Worm (Caenorhabditis elegans): Measurements from ENCODE around the gene hpo-31.
A peak's percentile ranks its signal among the peaks of the same experiment; 100 is the strongest.

DNA sequence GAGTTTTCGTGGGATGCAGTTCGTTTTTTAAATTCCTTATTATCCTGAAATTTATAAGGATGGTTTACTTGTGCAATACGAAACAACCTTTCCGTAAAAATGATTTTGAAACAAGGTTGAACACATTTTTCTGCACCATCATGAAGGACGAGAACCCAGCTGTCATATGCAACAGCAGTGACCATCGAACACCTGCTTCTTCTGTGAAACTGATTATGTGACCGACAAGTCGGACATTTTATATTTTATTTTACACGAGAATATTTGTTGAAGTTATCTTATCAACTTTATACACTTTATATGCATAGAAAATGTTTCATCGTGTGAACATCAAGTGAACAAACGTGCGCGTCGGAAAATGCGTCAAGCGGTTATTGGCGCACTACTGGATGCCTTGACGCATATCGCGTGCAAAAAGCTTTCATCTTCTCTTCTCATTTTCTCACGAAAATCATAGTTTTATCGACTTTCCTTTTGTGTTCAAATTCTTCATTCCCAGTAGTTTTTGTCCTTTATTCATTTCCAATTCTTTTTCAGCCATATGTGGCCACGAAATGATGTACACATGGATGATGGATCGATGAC is 3.9 kb upstream of the hpo-31 start, which contains the start of gene sel-10:
- no peak for TF ChIP-seq nhr-67 (tag; optimal IDR thresholded peaks at IDR 0.05)
- TF ChIP-seq nhr-237 (tag; optimal IDR thresholded peaks at IDR 0.05): no peak
- TF ChIP-seq ceh-9 (tag; optimal IDR thresholded peaks at IDR 0.05): no peak
- TF ChIP-seq nhr-25 (tag; optimal IDR thresholded peaks at IDR 0.05): peak; percentile 74
- no peak for TF ChIP-seq nhr-12 (tag; optimal IDR thresholded peaks at IDR 0.05)
- no peak for TF ChIP-seq ztf-4 (tag; optimal IDR thresholded peaks at IDR 0.05)
- TF ChIP-seq nhr-77 (tag; optimal IDR thresholded peaks at IDR 0.05): peak; percentile 3
